Worm (Caenorhabditis elegans): ENCODE measurements around the gene F47B8.18.

- TF ChIP-seq alr-1 (tag; optimal IDR thresholded peaks at IDR 0.05; ENCODE audit: borderline replicate concordance) (no peak), xbp-1 (tag; optimal IDR thresholded peaks at IDR 0.05) (no peak), sptf-1 (tag; optimal IDR thresholded peaks at IDR 0.05) (no peak), unc-62 (GFP tag; optimal IDR thresholded peaks at IDR 0.05) (no peak), nhr-28 (tag; optimal IDR thresholded peaks at IDR 0.05) (no peak), elt-2 (tag; optimal IDR thresholded peaks at IDR 0.05) (no peak), ama-1 (optimal IDR thresholded peaks at IDR 0.05) (no peak), nhr-76 (tag; optimal IDR thresholded peaks at IDR 0.05) (no peak)
Measured at ce11 chrV:14327776-14328175, 2.5 kb upstream of the F47B8.18 start, which contains the start of gene F47B8.5.
